Worm (Caenorhabditis elegans): Measurements from ENCODE around the gene cmtr-2.

ce11 chrIII:6624872-6625271 lies 9.7 kb downstream of the cmtr-2 start, which contains the start of gene copd-1:
- TF ChIP-seq him-1 (tag; optimal IDR thresholded peaks at IDR 0.05) (no peak), dao-5 (tag; optimal IDR thresholded peaks at IDR 0.05) (no peak)
